Worm (Caenorhabditis elegans): Measurements from ENCODE around the gene B0563.5.

- TF ChIP-seq klf-2 (GFP tag; conservative IDR thresholded peaks at IDR 0.05) (no peak), flt-1 (GFP tag; IDR thresholded peaks at IDR 0.05) (no peak), ref-1 (GFP tag; conservative IDR thresholded peaks at IDR 0.05) (no peak), T22C8.4 (GFP tag; IDR thresholded peaks at IDR 0.05) (no peak), med-1 (GFP tag; optimal IDR thresholded peaks at IDR 0.05; ENCODE audit: insufficient read depth) (no peak), cog-1 (tag; optimal IDR thresholded peaks at IDR 0.05) (no peak), tab-1 (GFP tag; IDR thresholded peaks at IDR 0.05) (no peak), ztf-29 (GFP tag; IDR thresholded peaks at IDR 0.05) (no peak), ztf-23 (GFP tag; IDR thresholded peaks at IDR 0.05) (no peak)
Observed at ce11 chrX:9105888-9106287, 40.1 kb upstream of the B0563.5 start.
